Fruit fly (Drosophila melanogaster): ENCODE measurements around the gene Zif.

Gene Zif

dm6 chr3R:6425454-6426156 is 31.3 kb upstream of the Zif start (continued):
- peak; percentile 64 for TF ChIP-seq svp (GFP tag)
- peak; percentile 49 for TF ChIP-seq cyc (GFP tag; optimal IDR thresholded peaks at IDR 0.05)
- peak; percentile 53 for TF ChIP-seq lz (GFP tag; optimal IDR thresholded peaks at IDR 0.05)
- TF ChIP-seq Gug (GFP tag; IDR thresholded peaks at IDR 0.05) = 0 out of 2 replicates have a peak, but pooled peaks have one; percentile 38
- TF ChIP-seq Blimp-1 (GFP tag; optimal IDR thresholded peaks at IDR 0.05) = no peak
- peak; percentile 37 for TF ChIP-seq pdm3 (GFP tag; optimal IDR thresholded peaks at IDR 0.05)
- peak; percentile 16 for TF ChIP-seq CG10669 (GFP tag; optimal IDR thresholded peaks at IDR 0.05)
- peak; percentile 54 for TF ChIP-seq CG4318 (GFP tag; optimal IDR thresholded peaks at IDR 0.05)
- peak; percentile 38 for TF ChIP-seq CG6792 (GFP tag; optimal IDR thresholded peaks at IDR 0.05)
- peak; percentile 18 for TF ChIP-seq CG6808 (GFP tag; optimal IDR thresholded peaks at IDR 0.05)
- peak; percentile 38 for TF ChIP-seq Hr39 (GFP tag; optimal IDR thresholded peaks at IDR 0.05)
- TF ChIP-seq CG10631 (GFP tag; optimal IDR thresholded peaks at IDR 0.05) = peak; percentile 54
- TF ChIP-seq CG3919 (GFP tag; optimal IDR thresholded peaks at IDR 0.05) = peak; percentile 35
- TF ChIP-seq CG34406 (GFP tag; optimal IDR thresholded peaks at IDR 0.05) = no peak
- TF ChIP-seq CG6854 (GFP tag; optimal IDR thresholded peaks at IDR 0.05) = no peak
- TF ChIP-seq net (GFP tag; optimal IDR thresholded peaks at IDR 0.05) = peak; percentile 37
- TF ChIP-seq Ets21C (GFP tag; optimal IDR thresholded peaks at IDR 0.05) = peak; percentile 40
- peak; percentile 46 for TF ChIP-seq vri (GFP tag; optimal IDR thresholded peaks at IDR 0.05)
- TF ChIP-seq fd59A (GFP tag; optimal IDR thresholded peaks at IDR 0.05) = no peak
- TF ChIP-seq Hr38 (GFP tag; optimal IDR thresholded peaks at IDR 0.05) = no peak
- TF ChIP-seq spab (GFP tag; optimal IDR thresholded peaks at IDR 0.05) = no peak
- peak; percentile 51 for TF ChIP-seq CG8119 (GFP tag; IDR thresholded peaks at IDR 0.05)
- no peak for TF ChIP-seq fd85E (GFP tag; optimal IDR thresholded peaks at IDR 0.05)
- TF ChIP-seq Ets96B (tag; optimal IDR thresholded peaks at IDR 0.05) = peak; percentile 39

dm6 chr3R:6426173-6426899 is 30.6 kb upstream of the Zif start:
- TF ChIP-seq CG6163 (GFP tag; IDR thresholded peaks at IDR 0.05) (peak; percentile 58; the same call in 1 of the 3 replicates), fkh (GFP tag; optimal IDR thresholded peaks at IDR 0.05) (peak; percentile 59), Eip78C (GFP tag) (peak; percentile 72), CG15336 (GFP tag; IDR thresholded peaks at IDR 0.05) (peak; percentile 36; the same call in 1 of the 2 replicates), CG34406 (GFP tag; optimal IDR thresholded peaks at IDR 0.05) (no peak), svp (GFP tag) (peak; percentile 74), eg (GFP tag; IDR thresholded peaks at IDR 0.05) (peak; percentile 24; the same call in 1 of the 3 replicates), Sox102F (GFP tag; optimal IDR thresholded peaks at IDR 0.05) (no peak), CG8319 (GFP tag; optimal IDR thresholded peaks at IDR 0.05) (no peak)

DNA sequence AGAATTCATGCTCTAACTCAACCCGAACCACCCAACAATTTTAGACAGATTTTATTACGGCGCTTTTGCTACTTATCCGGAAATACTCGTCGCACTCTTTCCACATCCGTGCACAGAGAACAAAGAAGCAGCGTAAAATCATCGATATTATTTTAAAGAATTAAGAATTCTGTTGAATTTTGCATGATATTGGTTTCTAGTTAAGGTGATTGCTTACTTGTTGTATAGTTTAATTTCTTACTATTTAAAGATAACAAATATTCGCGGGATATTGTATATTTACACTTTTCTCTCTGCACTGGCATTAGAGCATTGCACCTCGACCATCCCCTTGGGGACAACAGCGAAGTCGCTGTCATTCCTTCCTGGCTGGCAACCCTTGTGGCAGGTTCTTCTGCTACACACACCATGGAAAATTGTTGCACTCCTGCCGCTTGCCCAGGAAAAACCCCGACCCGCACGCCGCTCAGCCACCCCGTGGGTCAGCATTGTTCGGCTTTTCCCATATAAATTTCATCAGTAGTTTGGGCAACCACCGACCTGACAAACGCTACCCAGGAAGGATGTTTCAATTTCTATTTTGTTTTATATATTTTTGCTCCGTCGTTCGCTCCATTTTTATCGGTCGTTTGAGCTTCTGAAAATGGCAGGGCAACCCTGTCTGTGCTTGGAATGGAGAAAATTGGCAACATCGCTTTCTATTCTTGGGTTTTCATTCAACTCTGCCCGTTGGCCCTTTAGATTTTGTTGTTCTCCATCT is 29.1 kb upstream of the Zif start:
- TF ChIP-seq CG3919 (GFP tag; optimal IDR thresholded peaks at IDR 0.05) (peak; percentile 52), fd59A (GFP tag; optimal IDR thresholded peaks at IDR 0.05) (peak; percentile 26), svp (GFP tag) (peak; percentile 71), Eip75B (GFP tag; optimal IDR thresholded peaks at IDR 0.05) (peak; percentile 47), dsx (GFP tag; optimal IDR thresholded peaks at IDR 0.05; ENCODE audit: poor library complexity, severe bottlenecking) (peak; percentile 15), vri (GFP tag; optimal IDR thresholded peaks at IDR 0.05) (peak; percentile 43), Hr39 (GFP tag; optimal IDR thresholded peaks at IDR 0.05) (peak; percentile 45), CG16779 (tag; optimal IDR thresholded peaks at IDR 0.05) (no peak), CG1621 (tag; optimal IDR thresholded peaks at IDR 0.05) (peak; percentile 23), CG32006 (GFP tag; optimal IDR thresholded peaks at IDR 0.05) (peak; percentile 59), dac (GFP tag; optimal IDR thresholded peaks at IDR 0.05) (no peak), net (GFP tag; optimal IDR thresholded peaks at IDR 0.05) (peak; percentile 14), CG3032 (tag; optimal IDR thresholded peaks at IDR 0.05) (peak; percentile 59), CG8119 (GFP tag; IDR thresholded peaks at IDR 0.05) (peak; percentile 50; the same call in 2 of the 3 replicates), CG31627 (GFP tag; optimal IDR thresholded peaks at IDR 0.05) (peak; percentile 48), salr (GFP tag; optimal IDR thresholded peaks at IDR 0.05) (peak in 1 of 2 experiments; percentile 24), CG15336 (GFP tag; IDR thresholded peaks at IDR 0.05) (peak; percentile 40), fkh (GFP tag; optimal IDR thresholded peaks at IDR 0.05) (no peak), pdm3 (GFP tag; optimal IDR thresholded peaks at IDR 0.05) (peak; percentile 53), CG7368 (GFP tag; optimal IDR thresholded peaks at IDR 0.05) (peak; percentile 13), CG6163 (GFP tag; IDR thresholded peaks at IDR 0.05) (peak; percentile 74; the same call in 2 of the 3 replicates), eg (GFP tag; IDR thresholded peaks at IDR 0.05) (peak; percentile 34; the same call in 1 of the 3 replicates), Eip78C (GFP tag) (peak; percentile 91), Sox102F (GFP tag; optimal IDR thresholded peaks at IDR 0.05) (peak; percentile 35), esn (GFP tag; optimal IDR thresholded peaks at IDR 0.05) (peak; percentile 72)

Data from whole organism, prepupa.